Fruit fly (Drosophila melanogaster) whole organism, embryonic: ENCODE results near the gene CG1542.

Experiments
- Adf1 ChIP-seq: fragments of 200-800 bp; sonication (Bioruptor generic); IDR thresholded peaks from 2 replicates; pipeline ENCODE4 v1.3.6; 2022; ENCODE audit warnings: missing biosample characterization, missing genetic modification characterization
- Asciz ChIP-seq: fragments of 200-800 bp; sonication (Bioruptor generic); optimal IDR thresholded peaks from 2 replicates; lab custom pipeline; 2017; ENCODE audit warnings: missing biosample characterization, mild to moderate bottlenecking, missing genetic modification characterization, missing genetic modification reagents
- Atf3 ChIP-seq: fragments of 200-800 bp; sonication (Bioruptor generic); optimal IDR thresholded peaks from 3 replicates; lab custom pipeline; 2016; ENCODE audit warnings: missing biosample characterization, missing genetic modification characterization
- Awh ChIP-seq: fragments of 200-800 bp; sonication (Bioruptor generic); IDR thresholded peaks from 2 replicates; pipeline ENCODE4, ENCODE4 v1.3.6; 2022; ENCODE audit warnings: missing biosample characterization, missing genetic modification characterization
- B-H1 ChIP-seq: fragments of 200-800 bp; sonication (Bioruptor generic); IDR thresholded peaks from 3 replicates; pipeline ENCODE4 v1.3.6; 2022; ENCODE audit warnings: missing biosample characterization, missing genetic modification characterization
- CG10431 ChIP-seq: fragments of 200-800 bp; sonication (Bioruptor generic); optimal IDR thresholded peaks from 3 replicates; lab custom pipeline; 2018; ENCODE audit warnings: missing biosample characterization, mild to moderate bottlenecking, missing genetic modification characterization
- CG10565 ChIP-seq: fragments of 200-800 bp; sonication (Bioruptor generic); optimal IDR thresholded peaks from 3 replicates; lab custom pipeline; 2016; ENCODE audit warnings: missing biosample characterization, mild to moderate bottlenecking, missing genetic modification characterization
- CG11398 ChIP-seq: fragments of 200-800 bp; sonication (Bioruptor generic); optimal IDR thresholded peaks from 2 replicates; lab custom pipeline; 2016; ENCODE audit warnings: missing biosample characterization, missing genetic modification characterization
- CG11723 ChIP-seq: fragments of 200-800 bp; sonication (Bioruptor generic); optimal IDR thresholded peaks from 2 replicates; lab custom pipeline; 2017; ENCODE audit warnings: missing biosample characterization, mild to moderate bottlenecking, missing genetic modification characterization
- CG12744 ChIP-seq: fragments of 200-800 bp; sonication (Bioruptor generic); optimal IDR thresholded peaks from 2 replicates; lab custom pipeline; 2016; ENCODE audit warnings: missing biosample characterization, missing genetic modification characterization
- CG15073 ChIP-seq: fragments of 200-800 bp; sonication (Bioruptor generic); optimal IDR thresholded peaks from 2 replicates; lab custom pipeline; 2016; ENCODE audit warnings: missing biosample characterization, missing genetic modification characterization
- CG15269 ChIP-seq: fragments of 200-800 bp; sonication (Bioruptor generic); optimal IDR thresholded peaks from 2 replicates; lab custom pipeline; 2018; ENCODE audit warnings: missing biosample characterization, mild to moderate bottlenecking, missing genetic modification characterization, moderate library complexity
- CG15479 ChIP-seq: fragments of 200-800 bp; sonication (Bioruptor generic); optimal IDR thresholded peaks from 3 replicates; lab custom pipeline; 2019; ENCODE audit warnings: missing biosample characterization, mild to moderate bottlenecking, missing genetic modification characterization, moderate library complexity
- CG16779 ChIP-seq: fragments of 200-800 bp; sonication (Bioruptor generic); IDR thresholded peaks from 2 replicates; pipeline ENCODE4 v1.3.6; 2022; ENCODE audit warnings: missing biosample characterization, missing genetic modification characterization
- CG16863 ChIP-seq: fragments of 200-800 bp; sonication (Bioruptor generic); optimal IDR thresholded peaks from 3 replicates; lab custom pipeline; 2016; ENCODE audit warnings: missing biosample characterization, missing genetic modification characterization
- CG2116 ChIP-seq: fragments of 200-800 bp; sonication (Bioruptor generic); optimal IDR thresholded peaks from 3 replicates; lab custom pipeline; 2018; ENCODE audit warnings: missing biosample characterization, mild to moderate bottlenecking, missing genetic modification characterization
- CG3407 ChIP-seq: fragments of 200-800 bp; sonication (Bioruptor generic); optimal IDR thresholded peaks from 2 replicates; lab custom pipeline; 2018; ENCODE audit warnings: missing biosample characterization, mild to moderate bottlenecking, missing genetic modification characterization
- CG34224 ChIP-seq: fragments of 200-800 bp; sonication (Bioruptor generic); IDR thresholded peaks from 3 replicates; pipeline ENCODE4 v1.3.6; 2022; ENCODE audit warnings: missing biosample characterization, missing genetic modification characterization; ENCODE audit not compliant: partially characterized antibody
- CG3726 ChIP-seq: fragments of 200-800 bp; sonication (Bioruptor generic); IDR thresholded peaks from 3 replicates; pipeline ENCODE4, ENCODE4 v1.3.6; 2022; ENCODE audit warnings: missing biosample characterization, missing genetic modification characterization
- CG4360 ChIP-seq: fragments of 200-800 bp; sonication (Bioruptor generic); IDR thresholded peaks from 2 replicates; pipeline ENCODE4 v1.3.6; 2022; ENCODE audit warnings: missing biosample characterization, missing genetic modification characterization
- CG4617 ChIP-seq: fragments of 200-800 bp; sonication (Bioruptor generic); optimal IDR thresholded peaks from 3 replicates; lab custom pipeline; 2016; ENCODE audit warnings: missing biosample characterization, missing genetic modification characterization, borderline replicate concordance
- CG6254 ChIP-seq: fragments of 200-800 bp; sonication (Bioruptor generic); optimal IDR thresholded peaks from 3 replicates; lab custom pipeline; 2017; ENCODE audit warnings: mild to moderate bottlenecking, missing biosample characterization, missing genetic modification reagents, missing genetic modification characterization
- CG7839 ChIP-seq: fragments of 200-800 bp; sonication (Bioruptor generic); optimal IDR thresholded peaks from 3 replicates; lab custom pipeline; 2018; ENCODE audit warnings: missing biosample characterization, mild to moderate bottlenecking, missing genetic modification characterization, moderate library complexity
- CG7963 ChIP-seq: fragments of 200-800 bp; sonication (Bioruptor generic); IDR thresholded peaks from 3 replicates; pipeline ENCODE4 v1.3.6; 2022; ENCODE audit warnings: missing biosample characterization, missing genetic modification characterization; ENCODE audit not compliant: partially characterized antibody
- CG8924 ChIP-seq: fragments of 200-800 bp; optimal IDR thresholded peaks from 3 replicates; lab custom pipeline; 2019; ENCODE audit warnings: missing biosample characterization, mild to moderate bottlenecking, missing genetic modification characterization, moderate library complexity
- CG9797 ChIP-seq: fragments of 200-800 bp; sonication (Bioruptor generic); optimal IDR thresholded peaks from 3 replicates; lab custom pipeline; 2018; ENCODE audit warnings: missing biosample characterization, mild to moderate bottlenecking, missing genetic modification characterization
- CHES-1-like ChIP-seq: fragments of 200-800 bp; sonication (Bioruptor generic); optimal IDR thresholded peaks from 2 replicates; lab custom pipeline; 2016; ENCODE audit warnings: missing biosample characterization, missing genetic modification characterization
- HLH3B ChIP-seq: fragments of 200-800 bp; sonication (Bioruptor generic); IDR thresholded peaks from 2 replicates; pipeline ENCODE4 v1.3.6; 2022; ENCODE audit warnings: missing biosample characterization, missing genetic modification characterization
- Neu2 ChIP-seq: fragments of 200-800 bp; sonication (Bioruptor generic); optimal IDR thresholded peaks from 3 replicates; lab custom pipeline; 2016; ENCODE audit warnings: missing biosample characterization, missing genetic modification characterization, borderline replicate concordance
- Nf-YC ChIP-seq: fragments of 200-800 bp; optimal IDR thresholded peaks from 3 replicates; lab custom pipeline; 2019; ENCODE audit warnings: missing biosample characterization, mild to moderate bottlenecking, missing genetic modification characterization, moderate library complexity
- Optix ChIP-seq: fragments of 200-800 bp; sonication (Bioruptor generic); IDR thresholded peaks from 3 replicates; pipeline ENCODE4 v1.3.6; 2022; ENCODE audit warnings: missing biosample characterization, missing genetic modification characterization
- Spps ChIP-seq: fragments of 200-800 bp; sonication (Bioruptor generic); optimal IDR thresholded peaks from 2 replicates; lab custom pipeline; 2018; ENCODE audit warnings: missing biosample characterization, mild to moderate bottlenecking, missing genetic modification characterization
- Stat92E ChIP-seq, 3 experiments: fragments of >200 bp in 2 of 3; fragments of 200-800 bp in 1 of 3; sonication (Bioruptor generic) in 1 of 3; optimal IDR thresholded peaks; 2 replicates each; lab custom pipeline; 2017 to 2019; ENCODE audit warnings: missing biosample characterization in 3 of 3, missing genetic modification characterization in 3 of 3, mild to moderate bottlenecking in 1 of 3, moderate library complexity in 1 of 3
- ac ChIP-seq: fragments of 200-800 bp; sonication (Bioruptor generic); optimal IDR thresholded peaks from 3 replicates; lab custom pipeline; 2017; ENCODE audit warnings: missing biosample characterization, mild to moderate bottlenecking, missing genetic modification characterization
- ash1 ChIP-seq: fragments of 200-800 bp; sonication (Bioruptor generic); optimal IDR thresholded peaks from 2 replicates; lab custom pipeline; 2018; ENCODE audit warnings: missing biosample characterization, mild to moderate bottlenecking, missing genetic modification characterization
- chif ChIP-seq, 2 experiments: fragments of 200-800 bp; sonication (Bioruptor generic); optimal IDR thresholded peaks; 3 replicates each; lab custom pipeline; 2016; ENCODE audit warnings: missing biosample characterization in 2 of 2, missing genetic modification characterization in 2 of 2
- corto ChIP-seq: fragments of 200-800 bp; sonication (Bioruptor generic); optimal IDR thresholded peaks from 2 replicates; lab custom pipeline; 2016; ENCODE audit warnings: missing biosample characterization, mild to moderate bottlenecking, missing genetic modification characterization, moderate library complexity
- crc ChIP-seq: fragments of 200-800 bp; sonication (Bioruptor generic); optimal IDR thresholded peaks from 2 replicates; lab custom pipeline; 2016; ENCODE audit warnings: missing biosample characterization, missing genetic modification characterization
- danr ChIP-seq: fragments of 200-800 bp; sonication (Bioruptor generic); IDR thresholded peaks from 2 replicates; pipeline ENCODE4 v1.3.6; 2022; ENCODE audit warnings: missing biosample characterization, missing genetic modification characterization
- ewg ChIP-seq: fragments of 200-800 bp; sonication (Bioruptor generic); optimal IDR thresholded peaks from 3 replicates; lab custom pipeline; 2017; ENCODE audit warnings: mild to moderate bottlenecking, missing biosample characterization, missing genetic modification reagents, missing genetic modification characterization
- fd96Cb ChIP-seq: fragments of 200-800 bp; sonication (Bioruptor generic); optimal IDR thresholded peaks from 2 replicates; lab custom pipeline; 2018; ENCODE audit warnings: missing biosample characterization, mild to moderate bottlenecking, missing genetic modification characterization, moderate library complexity
- gfzf ChIP-seq: fragments of 200-800 bp; sonication (Bioruptor generic); optimal IDR thresholded peaks from 2 replicates; lab custom pipeline; 2016; ENCODE audit warnings: missing biosample characterization, mild to moderate bottlenecking, missing genetic modification characterization, moderate library complexity
- her ChIP-seq: fragments of 200-800 bp; sonication (Bioruptor generic); optimal IDR thresholded peaks from 2 replicates; lab custom pipeline; 2016; ENCODE audit warnings: missing biosample characterization, missing genetic modification characterization
- kah ChIP-seq: fragments of 200-800 bp; sonication (Bioruptor generic); optimal IDR thresholded peaks from 2 replicates; lab custom pipeline; 2018; ENCODE audit warnings: missing biosample characterization, mild to moderate bottlenecking, missing genetic modification characterization
- nau ChIP-seq: fragments of 200-800 bp; sonication (Bioruptor generic); optimal IDR thresholded peaks from 3 replicates; lab custom pipeline; 2017; ENCODE audit warnings: missing biosample characterization, mild to moderate bottlenecking, missing genetic modification characterization, missing genetic modification reagents
- org-1 ChIP-seq: fragments of 200-800 bp; sonication (Bioruptor generic); optimal IDR thresholded peaks from 2 replicates; lab custom pipeline; 2017; ENCODE audit warnings: missing biosample characterization, missing genetic modification characterization
- p53 ChIP-seq: fragments of 200-800 bp; sonication (Bioruptor generic); optimal IDR thresholded peaks from 2 replicates; lab custom pipeline; 2016; ENCODE audit warnings: missing biosample characterization, missing genetic modification characterization
- prd ChIP-seq, 3 experiments: fragments of >200 bp in 2 of 3; fragments of 200-800 bp in 1 of 3; sonication (Bioruptor generic) in 1 of 3; optimal IDR thresholded peaks in 2 of 3; IDR thresholded peaks in 1 of 3; 2 replicates in 2 of 3; 3 replicates in 1 of 3; pipeline versions ENCODE4 v1.3.6 to Lab custom; 2017 to 2022; ENCODE audit warnings: missing biosample characterization in 1 of 3, missing genetic modification characterization in 1 of 3
- pum ChIP-seq: fragments of 200-800 bp; sonication (Bioruptor generic); optimal IDR thresholded peaks from 2 replicates; lab custom pipeline; 2016; ENCODE audit warnings: missing biosample characterization, missing genetic modification characterization
- rib ChIP-seq: fragments of 200-800 bp; sonication (Bioruptor generic); IDR thresholded peaks from 2 replicates; pipeline ENCODE4 v1.3.6; 2022; ENCODE audit warnings: missing biosample characterization, missing genetic modification characterization

The CG1542 gene

DNA sequence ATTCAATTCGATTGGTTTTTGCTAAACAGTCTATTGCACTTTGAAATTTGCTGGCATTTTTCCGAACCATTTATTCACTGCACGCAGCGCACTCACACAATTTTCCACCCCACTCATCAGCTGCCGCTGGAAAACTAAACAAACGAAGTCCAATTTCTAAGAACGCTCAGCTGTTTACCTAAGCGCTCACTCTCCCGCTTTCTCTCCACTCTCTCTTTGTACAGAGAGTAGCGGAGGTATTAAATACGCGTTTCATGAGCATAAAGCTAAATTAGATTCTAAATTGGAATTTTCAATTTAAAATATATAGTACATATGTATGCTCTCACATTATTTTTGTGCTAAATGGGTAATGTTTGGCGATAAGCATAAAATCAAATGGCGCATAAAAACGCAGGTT, 44.3 kb upstream of the CG1542 start, which contains the start of gene stops (continued):
- TF ChIP-seq rib (GFP tag; lab: Robert Waterston, UW), result no peak
- peak; percentile 84 for TF ChIP-seq Awh (GFP tag; lab: Robert Waterston, UW)
- TF ChIP-seq CG2116 (GFP tag; lab: Kevin White, UChicago), result peak; percentile 5
- no peak for TF ChIP-seq CG16779 (GFP tag; lab: Robert Waterston, UW)
- TF ChIP-seq Optix (GFP tag; lab: Robert Waterston, UW), result 0 out of 3 replicates have a peak, but pooled peaks have one; percentile 12
- TF ChIP-seq CG34224, result no peak
- no peak for TF ChIP-seq pum (GFP tag; lab: Kevin White, UChicago)
- TF ChIP-seq fd96Cb (tag; lab: Kevin White, UChicago), result peak; percentile 41
- TF ChIP-seq her, result no peak
- peak; percentile 31; the same call in 1 of the 2 replicates for TF ChIP-seq CG4360 (GFP tag; lab: Robert Waterston, UW)
- peak; percentile 10 for TF ChIP-seq crc (GFP tag; lab: Kevin White, UChicago)
- no peak for TF ChIP-seq prd (optimal IDR thresholded peaks at IDR 0.05; lab: Kevin White, UChicago)
- TF ChIP-seq prd (GFP tag; IDR thresholded peaks at IDR 0.05; lab: Robert Waterston, UW), result no peak
- peak; percentile 41 for TF ChIP-seq ewg (GFP tag; lab: Kevin White, UChicago)
- TF ChIP-seq CG3407 (GFP tag; lab: Kevin White, UChicago), result peak; percentile 71
- peak; percentile 33 for TF ChIP-seq nau
- TF ChIP-seq ac (GFP tag; lab: Kevin White, UChicago), result no peak
- peak; percentile 57 for TF ChIP-seq CG16863 (GFP tag; lab: Kevin White, UChicago)
- no peak for TF ChIP-seq Nf-YC (tag; lab: Kevin White, UChicago)
- no peak for TF ChIP-seq CG15073 (GFP tag; lab: Kevin White, UChicago)
- TF ChIP-seq CG15479, result no peak
- no peak for TF ChIP-seq CG7963 (GFP tag; lab: Robert Waterston, UW)
- TF ChIP-seq chif (GFP tag; optimal IDR thresholded peaks at IDR 0.05; lab: Kevin White, UChicago), result no peak
- TF ChIP-seq org-1 (GFP tag; lab: Kevin White, UChicago), result no peak
- TF ChIP-seq B-H1 (GFP tag; lab: Robert Waterston, UW), result no peak
- TF ChIP-seq gfzf (GFP tag; lab: Kevin White, UChicago), result no peak
- no peak for TF ChIP-seq CG11398
- 0 out of 2 replicates have a peak, but pooled peaks have one; percentile 21 for TF ChIP-seq HLH3B (GFP tag; lab: Robert Waterston, UW)
- TF ChIP-seq kah (GFP tag; lab: Kevin White, UChicago), result peak; percentile 34
- TF ChIP-seq ash1, result no peak
- TF ChIP-seq CG7839 (tag; lab: Kevin White, UChicago), result peak; percentile 19
- no peak for TF ChIP-seq Spps (tag; lab: Kevin White, UChicago)
- no peak for TF ChIP-seq CG4617
- peak; percentile 15 for TF ChIP-seq p53 (GFP tag; lab: Kevin White, UChicago)
- no peak for TF ChIP-seq CG10431 (GFP tag; lab: Kevin White, UChicago)
- no peak for TF ChIP-seq Neu2 (GFP tag; lab: Kevin White, UChicago)
- no peak for TF ChIP-seq danr (GFP tag; lab: Robert Waterston, UW)
- peak; percentile 22 for TF ChIP-seq CG11723 (GFP tag; lab: Kevin White, UChicago)
- TF ChIP-seq Asciz, result peak; percentile 69
- TF ChIP-seq Stat92E (GFP tag; optimal IDR thresholded peaks at IDR 0.05; lab: Kevin White, UChicago), result no peak
- TF ChIP-seq corto (GFP tag; lab: Kevin White, UChicago), result no peak
- no peak for TF ChIP-seq CG12744 (GFP tag; lab: Kevin White, UChicago)
- TF ChIP-seq CHES-1-like (GFP tag; lab: Kevin White, UChicago), result no peak
- no peak for TF ChIP-seq CG8924
- TF ChIP-seq CG10565 (GFP tag; lab: Kevin White, UChicago), result no peak
- TF ChIP-seq CG3726 (GFP tag; lab: Robert Waterston, UW), result no peak
- TF ChIP-seq CG9797 (GFP tag; lab: Kevin White, UChicago), result no peak
- no peak for TF ChIP-seq Adf1
- peak; percentile 50 for TF ChIP-seq CG6254 (GFP tag; lab: Kevin White, UChicago)
- no peak for TF ChIP-seq CG15269
- no peak for TF ChIP-seq Atf3 (GFP tag; lab: Kevin White, UChicago)
